Worm (Caenorhabditis elegans) whole organism, young adult: ENCODE data around the gene Y46G5A.38.
A peak's percentile ranks its signal among the peaks of the same experiment; 100 is the strongest.
"Not testable (repeated sequence)": the region's sequence is repeated elsewhere in the genome, so short reads cannot be mapped to it uniquely, and the experiment has no call there.

Source experiments
- B0336.3 ChIP-seq: fragments of 200-800 bp; sonication (Bioruptor generic); IDR thresholded peaks from 2 replicates; pipeline ENCODE4 v1.3.6; 2022; ENCODE audit warnings: missing genetic modification characterization, missing compliant biosample characterization
- D2030.7 ChIP-seq: fragments of 200-800 bp; sonication (Bioruptor generic); IDR thresholded peaks from 2 replicates; pipeline ENCODE4 v1.3.6; 2022; ENCODE audit warnings: missing genetic modification reagents, missing genetic modification characterization, missing compliant biosample characterization
- F33H1.4 ChIP-seq: fragments of 200-800 bp; sonication (Bioruptor generic); IDR thresholded peaks from 2 replicates; pipeline ENCODE4 v1.3.6; 2022; ENCODE audit warnings: missing genetic modification reagents, missing genetic modification characterization, missing compliant biosample characterization
- F52B5.7 ChIP-seq: sonication (generic microtip); optimal IDR thresholded peaks from 2 replicates; lab custom pipeline; 2016; ENCODE audit warnings: mild to moderate bottlenecking, missing genetic modification characterization, missing compliant biosample characterization
- F57A8.1 ChIP-seq: fragments of 200-800 bp; sonication (Bioruptor generic); optimal IDR thresholded peaks from 2 replicates; lab custom pipeline; 2018; ENCODE audit warnings: mild to moderate bottlenecking, missing genetic modification characterization, moderate library complexity, missing compliant biosample characterization
- Y53G8AR.9 ChIP-seq: fragments of 200-800 bp; sonication (Bioruptor generic); conservative IDR thresholded peaks from 2 replicates; pipeline ENCODE4 v1.3.6; 2022; ENCODE audit warnings: missing genetic modification reagents, missing genetic modification characterization, missing compliant biosample characterization
- Y79H2A.3 ChIP-seq: fragments of 200-800 bp; sonication (Bioruptor generic); conservative IDR thresholded peaks from 2 replicates; pipeline ENCODE4 v1.3.6; 2022; ENCODE audit warnings: missing genetic modification reagents, missing genetic modification characterization, missing compliant biosample characterization
- Y95B8A.8 ChIP-seq: fragments of 200-800 bp; sonication (Bioruptor generic); IDR thresholded peaks from 2 replicates; pipeline ENCODE4 v1.3.6; 2022; ENCODE audit warnings: missing genetic modification reagents, missing genetic modification characterization, missing compliant biosample characterization
- ama-1 ChIP-seq, 3 experiments: fragments of 150-350 bp in 1 of 3; sonication (generic microtip) in 2 of 3; optimal IDR thresholded peaks; 2 replicates each; lab custom pipeline; 2014 to 2018; ENCODE audit warnings: missing biosample characterization in 2 of 3, missing genetic modification characterization in 2 of 3, missing genetic modification reagents in 2 of 3
- aptf-2 ChIP-seq: fragments of 200-800 bp; sonication (Bioruptor generic); conservative IDR thresholded peaks from 2 replicates; pipeline ENCODE4 v1.3.6; 2022; ENCODE audit warnings: missing genetic modification reagents, missing genetic modification characterization, missing compliant biosample characterization
- athp-1 ChIP-seq: sonication (generic microtip); optimal IDR thresholded peaks from 2 replicates; lab custom pipeline; 2017; ENCODE audit warnings: mild to moderate bottlenecking, missing genetic modification characterization, missing compliant biosample characterization
- attf-3 ChIP-seq: fragments of 200-800 bp; sonication (Bioruptor generic); conservative IDR thresholded peaks from 2 replicates; pipeline ENCODE4 v1.3.6; 2022; ENCODE audit warnings: missing genetic modification reagents, missing genetic modification characterization, missing compliant biosample characterization
- attf-5 ChIP-seq: fragments of 200-800 bp; sonication (Bioruptor generic); optimal IDR thresholded peaks from 2 replicates; lab custom pipeline; 2018; ENCODE audit warnings: mild to moderate bottlenecking, missing genetic modification characterization, missing compliant biosample characterization
- attf-6 ChIP-seq: fragments of 200-800 bp; sonication (Bioruptor generic); IDR thresholded peaks from 2 replicates; pipeline ENCODE4 v1.3.6; 2022; ENCODE audit warnings: missing genetic modification reagents, missing genetic modification characterization, missing compliant biosample characterization
- bed-2 ChIP-seq: fragments of 200-800 bp; sonication (Bioruptor generic); IDR thresholded peaks from 2 replicates; pipeline ENCODE4 v1.3.6; 2022; ENCODE audit warnings: missing genetic modification reagents, missing genetic modification characterization, missing compliant biosample characterization
- cebp-1 ChIP-seq, 2 experiments: fragments of 200-800 bp in 1 of 2; sonication (Bioruptor generic) in 1 of 2; sonication (generic microtip) in 1 of 2; IDR thresholded peaks in 1 of 2; optimal IDR thresholded peaks in 1 of 2; 2 replicates each; pipeline versions ENCODE4 v1.3.6 to Lab custom; 2017 to 2022; ENCODE audit warnings: missing compliant biosample characterization in 2 of 2, missing genetic modification characterization in 2 of 2, mild to moderate bottlenecking in 1 of 2, missing genetic modification reagents in 1 of 2, moderate library complexity in 1 of 2
- cebp-2 ChIP-seq: fragments of 200-800 bp; sonication (Bioruptor generic); IDR thresholded peaks from 2 replicates; pipeline ENCODE4 v1.3.6; 2022; ENCODE audit warnings: missing genetic modification characterization, missing compliant biosample characterization
- ceh-100 ChIP-seq: fragments of 200-800 bp; sonication (Bioruptor generic); IDR thresholded peaks from 2 replicates; pipeline ENCODE4 v1.3.6; 2022; ENCODE audit warnings: missing genetic modification reagents, missing genetic modification characterization, missing compliant biosample characterization
- ceh-91 ChIP-seq: fragments of 200-800 bp; sonication (Bioruptor generic); IDR thresholded peaks from 2 replicates; pipeline ENCODE4 v1.3.6; 2022; ENCODE audit warnings: missing genetic modification reagents, missing genetic modification characterization, missing compliant biosample characterization
- chd-7 ChIP-seq: sonication (generic microtip); optimal IDR thresholded peaks from 2 replicates; lab custom pipeline; 2016; ENCODE audit warnings: mild to moderate bottlenecking, missing genetic modification characterization, moderate library complexity, missing compliant biosample characterization
- dox-1 ChIP-seq: fragments of 200-800 bp; sonication (Bioruptor generic); IDR thresholded peaks from 2 replicates; pipeline ENCODE4 v1.3.6; 2022; ENCODE audit warnings: missing genetic modification reagents, missing genetic modification characterization, missing compliant biosample characterization
- dpff-1 ChIP-seq: sonication (generic microtip); optimal IDR thresholded peaks from 2 replicates; lab custom pipeline; 2017; ENCODE audit warnings: mild to moderate bottlenecking, missing genetic modification characterization, missing compliant biosample characterization
- ekl-4 ChIP-seq: fragments of 200-800 bp; sonication (Bioruptor generic); IDR thresholded peaks from 2 replicates; pipeline ENCODE4 v1.3.6; 2022; ENCODE audit warnings: missing genetic modification reagents, missing genetic modification characterization, missing compliant biosample characterization
- him-1 ChIP-seq: sonication (generic microtip); optimal IDR thresholded peaks from 2 replicates; lab custom pipeline; 2016; ENCODE audit warnings: missing genotype, missing genetic modification reagents, missing genetic modification characterization, missing compliant biosample characterization
- hmg-1.2 ChIP-seq: fragments of 200-800 bp; sonication (Bioruptor generic); IDR thresholded peaks from 2 replicates; pipeline ENCODE4 v1.3.6; 2022; ENCODE audit warnings: missing genetic modification reagents, missing genetic modification characterization, missing compliant biosample characterization
- hsf-1 ChIP-seq: fragments of 200-800 bp; sonication (Bioruptor generic); IDR thresholded peaks from 2 replicates; pipeline ENCODE4 v1.3.6; 2022; ENCODE audit warnings: missing genetic modification reagents, missing genetic modification characterization, missing compliant biosample characterization
- lag-1 ChIP-seq: fragments of 200-800 bp; sonication (Bioruptor generic); IDR thresholded peaks from 2 replicates; pipeline ENCODE4 v1.3.6; 2022; ENCODE audit warnings: missing genetic modification reagents, missing genetic modification characterization, missing compliant biosample characterization
- lin-40 ChIP-seq: sonication (generic microtip); optimal IDR thresholded peaks from 2 replicates; lab custom pipeline; 2016; ENCODE audit warnings: missing genetic modification characterization, mild to moderate bottlenecking, missing compliant biosample characterization, missing genotype, missing genetic modification reagents
- lin-54 ChIP-seq: fragments of 200-800 bp; sonication (Bioruptor generic); optimal IDR thresholded peaks from 2 replicates; lab custom pipeline; 2018; ENCODE audit warnings: mild to moderate bottlenecking, missing genetic modification characterization, missing compliant biosample characterization
- lsl-1 ChIP-seq: fragments of 200-800 bp; sonication (Bioruptor generic); optimal IDR thresholded peaks from 2 replicates; lab custom pipeline; 2018; ENCODE audit warnings: mild to moderate bottlenecking, missing genetic modification characterization, moderate library complexity, missing compliant biosample characterization
- mcd-1 ChIP-seq: fragments of 200-800 bp; sonication (Bioruptor generic); IDR thresholded peaks from 2 replicates; pipeline ENCODE4 v1.3.6; 2022; ENCODE audit warnings: missing genetic modification reagents, missing genetic modification characterization, missing compliant biosample characterization
- mes-4 ChIP-seq: sonication (generic microtip); optimal IDR thresholded peaks from 2 replicates; lab custom pipeline; 2016; ENCODE audit warnings: missing genotype, missing genetic modification characterization, missing compliant biosample characterization
- mxl-1 ChIP-seq: sonication (generic microtip); optimal IDR thresholded peaks from 2 replicates; lab custom pipeline; 2016; ENCODE audit warnings: missing genetic modification characterization, missing compliant biosample characterization
- nfyb-1 ChIP-seq: fragments of 200-800 bp; sonication (Bioruptor generic); IDR thresholded peaks from 2 replicates; pipeline ENCODE4 v1.3.6; 2022; ENCODE audit warnings: missing genetic modification reagents, missing genetic modification characterization, missing compliant biosample characterization
- pbrm-1 ChIP-seq: fragments of 200-800 bp; sonication (Bioruptor generic); IDR thresholded peaks from 2 replicates; pipeline ENCODE4 v1.3.6; 2022; ENCODE audit warnings: missing genetic modification reagents, missing genetic modification characterization, missing compliant biosample characterization
- repo-1 ChIP-seq: sonication (generic microtip); optimal IDR thresholded peaks from 2 replicates; lab custom pipeline; 2017; ENCODE audit warnings: mild to moderate bottlenecking, missing genetic modification characterization, missing compliant biosample characterization
- snpc-3.4 ChIP-seq: sonication (generic microtip); optimal IDR thresholded peaks from 2 replicates; lab custom pipeline; 2017; ENCODE audit warnings: missing genetic modification characterization, mild to moderate bottlenecking, missing compliant biosample characterization, antibody characterized with exemption, moderate library complexity, missing genotype, missing genetic modification reagents
- snpc-4 ChIP-seq, 5 experiments: fragments of 150-350 bp in 1 of 5; sonication (generic microtip) in 4 of 5; optimal IDR thresholded peaks; 2 replicates each; lab custom pipeline; 2014 to 2018; ENCODE audit warnings: missing genetic modification characterization in 5 of 5, missing biosample characterization in 3 of 5, antibody characterized with exemption in 2 of 5, mild to moderate bottlenecking in 2 of 5, missing compliant biosample characterization in 2 of 5, missing genotype in 2 of 5, moderate library complexity in 2 of 5, missing genetic modification reagents in 1 of 5
- somi-1 ChIP-seq: fragments of 200-800 bp; sonication (Bioruptor generic); optimal IDR thresholded peaks from 2 replicates; lab custom pipeline; 2018; ENCODE audit warnings: mild to moderate bottlenecking, missing genetic modification characterization, missing compliant biosample characterization
- tbp1 ChIP-seq: fragments of 200-800 bp; sonication (Bioruptor generic); optimal IDR thresholded peaks from 2 replicates; lab custom pipeline; 2018; ENCODE audit warnings: mild to moderate bottlenecking, missing genetic modification characterization, missing compliant biosample characterization
- zfh-2 ChIP-seq: fragments of 200-800 bp; sonication (Bioruptor generic); conservative IDR thresholded peaks from 2 replicates; pipeline ENCODE4 v1.3.6; 2022; ENCODE audit warnings: missing genetic modification reagents, missing genetic modification characterization, missing compliant biosample characterization

Y46G5A.38 gene

ce11 chrII:12778374-12778773 lies 48.5 kb upstream of the Y46G5A.38 start (continued):
- peak; percentile 71; the same call in 1 of the 2 replicates for TF ChIP-seq ekl-4 (GFP tag; lab: Robert Waterston, UW)
- 0 out of 2 replicates have a peak, but pooled peaks have one; percentile 22 for TF ChIP-seq aptf-2 (GFP tag; lab: Robert Waterston, UW)
- peak; percentile 94 for TF ChIP-seq zfh-2
- TF ChIP-seq ceh-91 (GFP tag; lab: Robert Waterston, UW), result peak; percentile 69
- TF ChIP-seq snpc-3.4 (tag; lab: Kevin White, UChicago), result peak; percentile 80
- peak; percentile 94 for TF ChIP-seq D2030.7
- TF ChIP-seq Y79H2A.3 (GFP tag; lab: Robert Waterston, UW), result peak; percentile 50; the same call in 1 of the 2 replicates
- peak; percentile 64; the same call in 1 of the 2 replicates for TF ChIP-seq attf-3 (GFP tag; lab: Robert Waterston, UW)
- TF ChIP-seq mcd-1 (GFP tag; lab: Robert Waterston, UW), result peak; percentile 91
- TF ChIP-seq snpc-4 (GFP tag; optimal IDR thresholded peaks at IDR 0.05; lab: Kevin White, UChicago), result peak; percentile 94
- peak; percentile 96 to 98 (median 97) for TF ChIP-seq snpc-4 (tag; optimal IDR thresholded peaks at IDR 0.05; lab: Kevin White, UChicago)
- not testable (repeated sequence) for TF ChIP-seq cebp-1 (GFP tag; IDR thresholded peaks at IDR 0.05; lab: Robert Waterston, UW)
- TF ChIP-seq cebp-1 (tag; optimal IDR thresholded peaks at IDR 0.05; lab: Kevin White, UChicago), result peak; percentile 21
- peak; percentile 64 for TF ChIP-seq lsl-1 (GFP tag; lab: Kevin White, UChicago)

ce11 chrII:12785391-12785790 lies 41.5 kb upstream of the Y46G5A.38 start, which contains the start of gene Y46G5A.15:
Gene Y46G5A.15, minus strand, starts transcription at chrII:12785416.
- TF ChIP-seq hmg-1.2 (GFP tag; lab: Robert Waterston, UW), result 0 out of 2 replicates have a peak, but pooled peaks have one; percentile 17
- no peak for TF ChIP-seq bed-2 (GFP tag; lab: Robert Waterston, UW)

- peak; percentile 30 for TF ChIP-seq somi-1 (GFP tag; lab: Kevin White, UChicago)
- TF ChIP-seq tbp1 (GFP tag; lab: Kevin White, UChicago), result peak; percentile 6
- TF ChIP-seq F33H1.4 (GFP tag; lab: Robert Waterston, UW), result peak; percentile 6; the same call in 1 of the 2 replicates
- peak; percentile 44 for TF ChIP-seq him-1 (tag; lab: Kevin White, UChicago)
- peak; percentile 59; the same call in 1 of the 2 replicates for TF ChIP-seq B0336.3 (GFP tag; lab: Robert Waterston, UW)
- peak; percentile 40 for TF ChIP-seq lin-54 (GFP tag; lab: Kevin White, UChicago)
- no peak for TF ChIP-seq mes-4
- 0 out of 2 replicates have a peak, but pooled peaks have one; percentile 34 for TF ChIP-seq ceh-91 (GFP tag; lab: Robert Waterston, UW)
- 0 out of 2 replicates have a peak, but pooled peaks have one; percentile 4 for TF ChIP-seq hmg-1.2 (GFP tag; lab: Robert Waterston, UW)
- TF ChIP-seq cebp-2, result 0 out of 2 replicates have a peak, but pooled peaks have one; percentile 26
- no peak for TF ChIP-seq attf-5 (GFP tag; lab: Kevin White, UChicago)
- TF ChIP-seq F52B5.7 (tag; lab: Kevin White, UChicago), result peak; percentile 27
- TF ChIP-seq ceh-100 (GFP tag; lab: Robert Waterston, UW), result no peak
- peak; percentile 62; the same call in 1 of the 2 replicates for TF ChIP-seq nfyb-1 (GFP tag; lab: Robert Waterston, UW)
- TF ChIP-seq pbrm-1 (GFP tag; lab: Robert Waterston, UW), result no peak; the same call in none of the 2 replicates
- TF ChIP-seq F57A8.1 (GFP tag; lab: Kevin White, UChicago), result no peak
- TF ChIP-seq chd-7, result peak; percentile 49
- peak; percentile 50 for TF ChIP-seq mcd-1 (GFP tag; lab: Robert Waterston, UW)
- 0 out of 2 replicates have a peak, but pooled peaks have one; percentile 11 for TF ChIP-seq Y53G8AR.9 (GFP tag; lab: Robert Waterston, UW)
- no peak for TF ChIP-seq lag-1
- TF ChIP-seq dox-1 (GFP tag; lab: Robert Waterston, UW), result peak; percentile 33; the same call in 1 of the 2 replicates
- TF ChIP-seq Y95B8A.8 (GFP tag; lab: Robert Waterston, UW), result peak; percentile 10; the same call in 1 of the 2 replicates
- TF ChIP-seq hsf-1 (GFP tag; lab: Robert Waterston, UW), result peak; percentile 32; the same call in 1 of the 2 replicates
- TF ChIP-seq cebp-1 (GFP tag; IDR thresholded peaks at IDR 0.05; lab: Robert Waterston, UW), result peak; percentile 50; the same call in 1 of the 2 replicates
- TF ChIP-seq cebp-1 (tag; optimal IDR thresholded peaks at IDR 0.05; lab: Kevin White, UChicago), result peak; percentile 84
- peak; percentile 3 for TF ChIP-seq athp-1
- TF ChIP-seq ama-1 (optimal IDR thresholded peaks at IDR 0.05; lab: Kevin White, UChicago), result no peak
- peak; percentile 8 to 70 for TF ChIP-seq ama-1 (GFP tag; optimal IDR thresholded peaks at IDR 0.05; lab: Kevin White, UChicago)
- TF ChIP-seq dpff-1 (tag; lab: Kevin White, UChicago), result no peak
- no peak for TF ChIP-seq mxl-1 (tag; lab: Kevin White, UChicago)
- TF ChIP-seq lin-40 (tag; lab: Kevin White, UChicago), result peak; percentile 2
- TF ChIP-seq attf-6 (GFP tag; lab: Robert Waterston, UW), result 0 out of 2 replicates have a peak, but pooled peaks have one; percentile 19
- peak; percentile 38 for TF ChIP-seq repo-1 (tag; lab: Kevin White, UChicago)
These were observed 39.0 kb upstream of the Y46G5A.38 start, which contains the start of gene alkb-7 for ce11 chrII:12787831-12788248. Gene alkb-7, minus strand, starts transcription at chrII:12788153.
